Worm (Caenorhabditis elegans): Measurements from ENCODE around the gene Y75B8A.7.

- TF ChIP-seq unc-39 (tag; optimal IDR thresholded peaks at IDR 0.05): no peak
- no peak for TF ChIP-seq R02D3.7 (tag; optimal IDR thresholded peaks at IDR 0.05)
- TF ChIP-seq C34F6.9 (tag; optimal IDR thresholded peaks at IDR 0.05): no peak
These were observed 11.7 kb downstream of the Y75B8A.7 start for ce11 chrIII:12164414-12164813.
